Fruit fly (Drosophila melanogaster): ENCODE measurements around the gene CG12984.

The CG12984 gene

DNA sequence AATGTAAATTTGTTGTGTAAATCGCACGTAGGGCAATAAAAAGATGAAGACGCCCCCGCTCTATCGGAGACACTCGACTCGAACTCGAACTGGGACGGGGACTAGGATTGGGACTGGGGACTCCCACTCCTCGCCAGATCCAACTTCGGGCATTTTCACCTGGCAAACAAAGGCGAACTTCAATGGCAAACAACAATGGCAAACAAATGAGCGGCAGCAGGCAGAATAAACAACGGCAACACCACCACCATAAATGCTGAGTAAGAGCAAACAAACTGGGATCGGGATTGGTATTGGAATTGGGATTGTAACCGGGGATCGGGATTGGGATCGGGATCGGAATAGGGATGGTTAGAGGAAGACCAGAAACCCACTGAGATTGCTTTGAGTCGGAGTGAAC lies 47.3 kb upstream of the CG12984 start (continued):
- TF ChIP-seq ems (GFP tag; optimal IDR thresholded peaks at IDR 0.05) (no peak), gsb-n (tag; optimal IDR thresholded peaks at IDR 0.05) (peak; percentile 55), amos (GFP tag; IDR thresholded peaks at IDR 0.05; ENCODE audit: partially characterized antibody) (no peak), tll (GFP tag; optimal IDR thresholded peaks at IDR 0.05) (no peak), CG6765 (GFP tag; optimal IDR thresholded peaks at IDR 0.05) (no peak), CG2199 (GFP tag; IDR thresholded peaks at IDR 0.05) (no peak), fd3F (GFP tag; optimal IDR thresholded peaks at IDR 0.05) (no peak), ap (GFP tag; IDR thresholded peaks at IDR 0.05) (no peak), kah (GFP tag; optimal IDR thresholded peaks at IDR 0.05) (no peak), chn (GFP tag; optimal IDR thresholded peaks at IDR 0.05) (no peak), pnt (GFP tag; optimal IDR thresholded peaks at IDR 0.05) (no peak), rib (GFP tag; IDR thresholded peaks at IDR 0.05) (no peak), CG17328 (GFP tag; IDR thresholded peaks at IDR 0.05) (no peak), crc (GFP tag; optimal IDR thresholded peaks at IDR 0.05) (peak; percentile 29), CG30431 (GFP tag; optimal IDR thresholded peaks at IDR 0.05) (peak; percentile 15), CG14050 (GFP tag; IDR thresholded peaks at IDR 0.05) (no peak), CG3995 (GFP tag; optimal IDR thresholded peaks at IDR 0.05) (no peak), Sry-β (GFP tag; optimal IDR thresholded peaks at IDR 0.05) (peak; percentile 33), Neu2 (GFP tag; optimal IDR thresholded peaks at IDR 0.05; ENCODE audit: borderline replicate concordance) (no peak), CG3407 (GFP tag; optimal IDR thresholded peaks at IDR 0.05) (peak; percentile 76), gro (GFP tag; optimal IDR thresholded peaks at IDR 0.05) (no peak), cwo (GFP tag; optimal IDR thresholded peaks at IDR 0.05) (no peak), sens-2 (GFP tag; IDR thresholded peaks at IDR 0.05) (0 out of 2 replicates have a peak, but pooled peaks have one; percentile 32), CG4360 (GFP tag; IDR thresholded peaks at IDR 0.05) (no peak), CG7963 (GFP tag; IDR thresholded peaks at IDR 0.05; ENCODE audit: partially characterized antibody) (no peak), CG4404 (GFP tag; IDR thresholded peaks at IDR 0.05) (no peak), Dbx (GFP tag; IDR thresholded peaks at IDR 0.05) (no peak), CG9215 (GFP tag; IDR thresholded peaks at IDR 0.05) (no peak), B-H1 (GFP tag; IDR thresholded peaks at IDR 0.05) (no peak), CoRest (tag; optimal IDR thresholded peaks at IDR 0.05) (no peak), pzg (GFP tag; optimal IDR thresholded peaks at IDR 0.05) (no peak), ERR (GFP tag; optimal IDR thresholded peaks at IDR 0.05) (no peak), B-H2 (GFP tag; optimal IDR thresholded peaks at IDR 0.05) (no peak)

DNA sequence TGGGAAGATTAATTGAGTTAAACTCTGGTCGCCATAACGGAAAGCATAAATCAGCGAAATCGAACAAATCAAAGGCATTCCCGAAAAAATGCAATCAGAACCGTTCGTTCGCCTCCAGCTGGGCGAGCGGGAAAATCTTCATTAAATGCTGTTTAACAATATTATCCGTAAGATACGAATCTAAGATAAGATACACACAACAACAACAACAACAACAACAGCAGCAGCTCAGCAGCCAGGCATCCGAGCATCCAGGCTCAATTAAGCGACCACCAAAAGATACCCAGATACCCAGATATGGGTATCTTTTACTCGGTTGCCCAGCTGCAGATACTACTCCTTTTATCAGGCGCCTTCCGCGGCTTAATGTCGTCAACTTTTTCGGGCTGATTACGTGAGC lies 45.4 kb upstream of the CG12984 start:
- TF ChIP-seq CG8281 (tag; optimal IDR thresholded peaks at IDR 0.05) (no peak), inv (GFP tag; IDR thresholded peaks at IDR 0.05; ENCODE audit: partially characterized antibody) (no peak), Ets65A (GFP tag) (peak; percentile 52), scrt (GFP tag; optimal IDR thresholded peaks at IDR 0.05) (no peak), ash1 (GFP tag; optimal IDR thresholded peaks at IDR 0.05) (no peak), en (GFP tag; optimal IDR thresholded peaks at IDR 0.05) (no peak), grn (GFP tag; optimal IDR thresholded peaks at IDR 0.05) (peak; percentile 67), Awh (GFP tag; IDR thresholded peaks at IDR 0.05) (peak; percentile 16; the same call in 1 of the 2 replicates), CG4360 (GFP tag; IDR thresholded peaks at IDR 0.05) (peak; percentile 63)
